Worm (Caenorhabditis elegans): ENCODE measurements around the gene zig-6.

The zig-6 gene

ce11 chrX:5150389-5150788 is 38.5 kb downstream of the zig-6 start, which contains the start of gene dpy-8:
Gene dpy-8, minus strand, starts transcription at chrX:5150476.
- TF ChIP-seq hlh-13 (GFP tag; optimal IDR thresholded peaks at IDR 0.05) (no peak), unc-42 (tag; optimal IDR thresholded peaks at IDR 0.05) (no peak), ceh-34 (tag; optimal IDR thresholded peaks at IDR 0.05) (no peak), nfya-1 (tag; optimal IDR thresholded peaks at IDR 0.05) (no peak), ceh-22 (tag; optimal IDR thresholded peaks at IDR 0.05) (no peak), hlh-30 (tag; optimal IDR thresholded peaks at IDR 0.05; ENCODE audit: insufficient read depth) (no peak), ref-2 (tag; optimal IDR thresholded peaks at IDR 0.05) (no peak), ceh-30 (tag; optimal IDR thresholded peaks at IDR 0.05) (no peak), nhr-232 (tag; optimal IDR thresholded peaks at IDR 0.05) (no peak), fkh-10 (GFP tag; optimal IDR thresholded peaks at IDR 0.05) (no peak)

ce11 chrX:5147918-5148317 is 41.0 kb downstream of the zig-6 start, which contains the start of gene C31H2.14:
Gene C31H2.14, plus strand, starts transcription at chrX:5148218.
- TF ChIP-seq sdc-2 (tag; optimal IDR thresholded peaks at IDR 0.05), result no peak

- TF ChIP-seq pat-9 (tag; optimal IDR thresholded peaks at IDR 0.05) (no peak), tbx-2 (tag; optimal IDR thresholded peaks at IDR 0.05) (no peak), ref-2 (tag; optimal IDR thresholded peaks at IDR 0.05) (no peak), ceh-9 (tag; optimal IDR thresholded peaks at IDR 0.05) (no peak), elt-4 (tag; optimal IDR thresholded peaks at IDR 0.05) (no peak), ceh-19 (GFP tag; optimal IDR thresholded peaks at IDR 0.05) (no peak), odd-2 (tag; optimal IDR thresholded peaks at IDR 0.05) (no peak), K09A11.1 (tag; optimal IDR thresholded peaks at IDR 0.05; ENCODE audit: insufficient read depth) (no peak), pqm-1 (tag; optimal IDR thresholded peaks at IDR 0.05) (no peak), ceh-31 (tag; optimal IDR thresholded peaks at IDR 0.05) (no peak), mec-3 (tag; optimal IDR thresholded peaks at IDR 0.05; ENCODE audit: borderline replicate concordance) (no peak)
These were observed 46.5 kb downstream of the zig-6 start for ce11 chrX:5142403-5142802.

DNA sequence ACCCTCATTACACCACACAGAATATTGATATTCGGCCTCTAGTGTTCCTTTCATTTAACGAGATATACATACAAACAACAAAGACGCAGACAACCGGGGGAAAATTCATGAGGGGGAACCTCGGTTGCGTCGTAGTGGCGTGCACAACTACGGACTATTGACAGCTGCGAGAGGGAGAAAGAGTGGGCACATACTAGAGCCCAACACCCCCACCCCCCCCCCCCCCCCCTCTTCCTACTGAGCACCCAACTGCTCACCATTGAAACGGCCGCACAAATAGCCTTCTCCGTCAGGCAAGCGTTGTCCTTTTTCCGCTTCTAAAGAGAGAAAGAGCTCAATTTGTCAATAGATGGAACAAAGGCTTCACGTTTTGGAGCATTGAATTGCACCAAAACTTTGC is 48.7 kb downstream of the zig-6 start:
- no peak for TF ChIP-seq ztf-16 (tag; optimal IDR thresholded peaks at IDR 0.05)
- peak; percentile 5 for TF ChIP-seq unc-42 (tag; optimal IDR thresholded peaks at IDR 0.05)
- TF ChIP-seq pha-2 (tag; optimal IDR thresholded peaks at IDR 0.05), result peak; percentile 71
- peak; percentile 64 for TF ChIP-seq ceh-19 (GFP tag; optimal IDR thresholded peaks at IDR 0.05)
- peak; percentile 42 for TF ChIP-seq che-1 (tag; optimal IDR thresholded peaks at IDR 0.05)
- no peak for TF ChIP-seq elt-2 (tag; optimal IDR thresholded peaks at IDR 0.05)
- TF ChIP-seq ceh-48 (tag; optimal IDR thresholded peaks at IDR 0.05), result peak; percentile 48
- TF ChIP-seq F13H6.1 (tag; optimal IDR thresholded peaks at IDR 0.05), result no peak
- no peak for TF ChIP-seq rnt-1 (tag; optimal IDR thresholded peaks at IDR 0.05)
- TF ChIP-seq pat-9 (tag; optimal IDR thresholded peaks at IDR 0.05), result peak; percentile 43
- peak; percentile 16 for TF ChIP-seq nfya-1 (tag; optimal IDR thresholded peaks at IDR 0.05)
- TF ChIP-seq T23F11.4 (GFP tag; optimal IDR thresholded peaks at IDR 0.05), result peak; percentile 35

DNA sequence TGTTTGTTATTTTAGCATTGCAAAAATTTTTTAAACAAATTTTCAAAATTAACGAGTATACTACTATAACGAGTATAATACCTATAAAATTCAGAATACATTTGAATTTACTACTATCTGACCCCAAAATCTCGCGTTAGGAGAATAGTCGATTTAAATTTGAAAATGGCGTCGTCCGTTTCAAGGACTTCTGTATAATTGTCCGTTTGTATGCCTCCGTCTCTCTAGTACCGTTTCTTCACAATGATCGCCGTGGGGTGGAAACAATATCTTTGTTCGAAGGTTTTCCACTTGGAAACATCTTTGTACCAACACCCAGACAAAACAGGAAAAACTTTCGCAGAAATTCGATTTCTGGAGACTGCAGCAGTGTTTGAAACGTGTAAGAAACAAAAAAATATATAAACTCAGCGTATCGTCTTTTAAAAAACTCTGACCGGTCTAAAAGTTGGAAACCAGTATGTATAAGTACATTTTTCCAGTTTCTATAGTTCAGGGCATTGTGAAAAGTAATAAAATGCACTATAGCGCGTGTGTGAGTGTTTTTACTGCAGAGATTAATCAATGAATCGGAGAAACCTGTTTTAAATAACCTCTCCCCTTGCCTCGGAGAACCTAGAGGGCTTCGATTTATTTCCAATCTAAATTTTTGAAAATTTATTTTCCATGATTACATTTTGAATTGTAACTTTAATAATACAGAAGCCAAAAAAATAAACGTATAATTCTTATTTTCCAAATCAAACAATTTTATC is 51.0 kb downstream of the zig-6 start:
- TF ChIP-seq eyg-1 (tag; optimal IDR thresholded peaks at IDR 0.05) (no peak), lin-11 (tag; optimal IDR thresholded peaks at IDR 0.05) (no peak), ceh-34 (tag; optimal IDR thresholded peaks at IDR 0.05) (no peak), che-1 (tag; optimal IDR thresholded peaks at IDR 0.05) (no peak), ztf-16 (tag; optimal IDR thresholded peaks at IDR 0.05) (no peak), nhr-11 (tag; optimal IDR thresholded peaks at IDR 0.05) (no peak), hlh-13 (GFP tag; optimal IDR thresholded peaks at IDR 0.05) (no peak), pros-1 (tag; optimal IDR thresholded peaks at IDR 0.05) (no peak), pag-3 (tag; optimal IDR thresholded peaks at IDR 0.05; ENCODE audit: borderline replicate concordance) (no peak), ref-2 (tag; optimal IDR thresholded peaks at IDR 0.05) (no peak)
